Worm (Caenorhabditis elegans) whole organism, young adult: Measurements from ENCODE around the gene Y38A10A.11.
"Not testable (repeated sequence)": the region's sequence is repeated elsewhere in the genome, so short reads cannot be mapped to it uniquely, and the experiment has no call there.

Experiments used
- D2030.7 ChIP-seq: fragments of 200-800 bp; sonication (Bioruptor generic); IDR thresholded peaks from 2 replicates; pipeline ENCODE4 v1.3.6; 2022; ENCODE audit warnings: missing genetic modification reagents, missing genetic modification characterization, missing compliant biosample characterization
- F33H1.4 ChIP-seq: fragments of 200-800 bp; sonication (Bioruptor generic); IDR thresholded peaks from 2 replicates; pipeline ENCODE4 v1.3.6; 2022; ENCODE audit warnings: missing genetic modification reagents, missing genetic modification characterization, missing compliant biosample characterization
- F37B4.10 ChIP-seq: fragments of 200-800 bp; sonication (Bioruptor generic); IDR thresholded peaks from 2 replicates; pipeline ENCODE4 v1.3.6; 2022; ENCODE audit warnings: missing genetic modification characterization, missing compliant biosample characterization
- Y79H2A.3 ChIP-seq: fragments of 200-800 bp; sonication (Bioruptor generic); conservative IDR thresholded peaks from 2 replicates; pipeline ENCODE4 v1.3.6; 2022; ENCODE audit warnings: missing genetic modification reagents, missing genetic modification characterization, missing compliant biosample characterization
- aptf-3 ChIP-seq: fragments of 200-800 bp; sonication (Bioruptor generic); IDR thresholded peaks from 2 replicates; pipeline ENCODE4 v1.3.6; 2022; ENCODE audit warnings: missing genetic modification characterization, missing compliant biosample characterization
- cebp-1 ChIP-seq, 2 experiments: fragments of 200-800 bp in 1 of 2; sonication (Bioruptor generic) in 1 of 2; sonication (generic microtip) in 1 of 2; IDR thresholded peaks in 1 of 2; optimal IDR thresholded peaks in 1 of 2; 2 replicates each; pipeline versions ENCODE4 v1.3.6 to Lab custom; 2017 to 2022; ENCODE audit warnings: missing compliant biosample characterization in 2 of 2, missing genetic modification characterization in 2 of 2, mild to moderate bottlenecking in 1 of 2, missing genetic modification reagents in 1 of 2, moderate library complexity in 1 of 2
- cebp-2 ChIP-seq: fragments of 200-800 bp; sonication (Bioruptor generic); IDR thresholded peaks from 2 replicates; pipeline ENCODE4 v1.3.6; 2022; ENCODE audit warnings: missing genetic modification characterization, missing compliant biosample characterization
- chd-7 ChIP-seq: sonication (generic microtip); optimal IDR thresholded peaks from 2 replicates; lab custom pipeline; 2016; ENCODE audit warnings: mild to moderate bottlenecking, missing genetic modification characterization, moderate library complexity, missing compliant biosample characterization
- dox-1 ChIP-seq: fragments of 200-800 bp; sonication (Bioruptor generic); IDR thresholded peaks from 2 replicates; pipeline ENCODE4 v1.3.6; 2022; ENCODE audit warnings: missing genetic modification reagents, missing genetic modification characterization, missing compliant biosample characterization
- dpl-1 ChIP-seq: fragments of 150-350 bp; optimal IDR thresholded peaks from 2 replicates; lab custom pipeline; 2014; ENCODE audit warnings: missing biosample characterization, missing genetic modification reagents, missing genetic modification characterization
- egl-18 ChIP-seq: fragments of 200-800 bp; sonication (Bioruptor generic); IDR thresholded peaks from 2 replicates; pipeline ENCODE4 v1.3.6; 2022; ENCODE audit warnings: missing genetic modification reagents, missing genetic modification characterization, missing compliant biosample characterization
- egrh-3 ChIP-seq: fragments of 200-800 bp; sonication (Bioruptor generic); IDR thresholded peaks from 2 replicates; pipeline ENCODE4 v1.3.6; 2022; ENCODE audit warnings: missing genetic modification reagents, missing genetic modification characterization, missing compliant biosample characterization
- hmg-1.2 ChIP-seq: fragments of 200-800 bp; sonication (Bioruptor generic); IDR thresholded peaks from 2 replicates; pipeline ENCODE4 v1.3.6; 2022; ENCODE audit warnings: missing genetic modification reagents, missing genetic modification characterization, missing compliant biosample characterization
- hsf-1 ChIP-seq: fragments of 200-800 bp; sonication (Bioruptor generic); IDR thresholded peaks from 2 replicates; pipeline ENCODE4 v1.3.6; 2022; ENCODE audit warnings: missing genetic modification reagents, missing genetic modification characterization, missing compliant biosample characterization
- lin-54 ChIP-seq: fragments of 200-800 bp; sonication (Bioruptor generic); optimal IDR thresholded peaks from 2 replicates; lab custom pipeline; 2018; ENCODE audit warnings: mild to moderate bottlenecking, missing genetic modification characterization, missing compliant biosample characterization
- madf-6 ChIP-seq: fragments of 200-800 bp; sonication (Bioruptor generic); IDR thresholded peaks from 2 replicates; pipeline ENCODE4 v1.3.6; 2022; ENCODE audit warnings: missing genetic modification reagents, missing genetic modification characterization, missing compliant biosample characterization
- madf-8 ChIP-seq: fragments of 200-800 bp; sonication (Bioruptor generic); conservative IDR thresholded peaks from 2 replicates; pipeline ENCODE4 v1.3.6; 2022; ENCODE audit warnings: missing genetic modification reagents, missing genetic modification characterization, missing compliant biosample characterization
- mes-4 ChIP-seq: sonication (generic microtip); optimal IDR thresholded peaks from 2 replicates; lab custom pipeline; 2016; ENCODE audit warnings: missing genotype, missing genetic modification characterization, missing compliant biosample characterization
- nhr-179 ChIP-seq: sonication (generic microtip); optimal IDR thresholded peaks from 2 replicates; lab custom pipeline; 2016; ENCODE audit warnings: mild to moderate bottlenecking, missing genetic modification characterization, missing compliant biosample characterization
- somi-1 ChIP-seq: fragments of 200-800 bp; sonication (Bioruptor generic); optimal IDR thresholded peaks from 2 replicates; lab custom pipeline; 2018; ENCODE audit warnings: mild to moderate bottlenecking, missing genetic modification characterization, missing compliant biosample characterization
- tlf-1 ChIP-seq: fragments of 200-800 bp; sonication (Bioruptor generic); optimal IDR thresholded peaks from 2 replicates; lab custom pipeline; 2018; ENCODE audit warnings: mild to moderate bottlenecking, missing genetic modification characterization, missing compliant biosample characterization
- unc-62 ChIP-seq: fragments of 150-350 bp; optimal IDR thresholded peaks from 2 replicates; lab custom pipeline; 2014; ENCODE audit warnings: missing biosample characterization, missing genetic modification reagents, missing genetic modification characterization
- zfh-2 ChIP-seq: fragments of 200-800 bp; sonication (Bioruptor generic); conservative IDR thresholded peaks from 2 replicates; pipeline ENCODE4 v1.3.6; 2022; ENCODE audit warnings: missing genetic modification reagents, missing genetic modification characterization, missing compliant biosample characterization
- ztf-25 ChIP-seq: fragments of 200-800 bp; sonication (Bioruptor generic); IDR thresholded peaks from 2 replicates; pipeline ENCODE4 v1.3.6; 2022; ENCODE audit warnings: missing genetic modification reagents, missing genetic modification characterization, missing compliant biosample characterization
- ztf-3 ChIP-seq: fragments of 200-800 bp; sonication (Bioruptor generic); optimal IDR thresholded peaks from 2 replicates; lab custom pipeline; 2018; ENCODE audit warnings: mild to moderate bottlenecking, missing genetic modification characterization, missing compliant biosample characterization

Gene Y38A10A.11

DNA sequence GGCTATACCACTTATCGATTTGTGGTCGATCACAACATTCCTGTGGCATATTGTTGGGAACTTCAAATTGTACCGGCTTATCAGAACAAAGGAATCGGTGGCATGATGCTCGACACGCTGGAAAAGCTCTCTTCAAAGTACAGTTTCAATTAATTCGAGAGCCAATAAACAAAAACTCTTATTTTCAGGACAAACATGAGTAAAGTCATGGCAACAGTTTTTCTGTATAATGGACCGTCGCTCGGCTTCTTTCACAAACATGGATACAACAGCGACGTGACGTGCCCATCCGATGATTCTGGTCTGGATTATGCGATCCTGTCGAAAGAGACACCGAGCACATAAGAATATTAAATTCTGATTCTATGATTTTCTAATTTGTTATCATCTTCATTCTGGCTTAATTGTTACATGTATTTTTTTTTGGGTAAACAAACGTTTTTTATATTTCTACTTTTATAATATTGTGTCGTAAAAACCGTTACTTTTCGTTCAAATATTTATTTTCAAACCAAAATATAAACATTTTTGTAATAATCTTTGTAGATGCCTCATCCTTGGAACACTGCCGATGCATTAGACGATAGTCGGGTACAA lies 6.7 kb downstream of the Y38A10A.11 start, which contains the start of gene smut-1:
TSS of gene smut-1 (plus strand) at position 547 of the 597 bp plus-strand sequence.
- TF ChIP-seq cebp-2 (GFP tag; lab: Robert Waterston, UW) (no peak), Y79H2A.3 (GFP tag; lab: Robert Waterston, UW) (no peak), egl-18 (GFP tag; lab: Robert Waterston, UW) (no peak)

DNA sequence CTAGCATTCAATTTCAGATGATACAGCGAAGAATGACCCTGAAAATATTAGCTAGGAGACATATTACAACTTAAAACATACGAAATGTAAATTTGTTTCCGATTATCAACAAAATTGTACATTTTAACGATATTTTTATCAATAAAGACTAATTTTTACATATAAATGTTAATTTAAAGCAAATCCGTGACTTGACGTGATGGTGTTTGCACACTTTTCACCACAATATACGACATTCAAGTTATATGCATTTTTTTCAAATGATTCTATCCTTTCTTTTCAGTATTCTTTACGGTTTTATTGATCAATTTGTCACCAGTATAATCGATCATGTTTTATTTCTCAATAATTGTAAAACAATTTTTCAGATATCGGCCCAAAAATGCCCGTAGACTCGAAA lies 7.5 kb downstream of the Y38A10A.11 start, which contains the start of gene Y38A10A.7:
TSS of gene Y38A10A.7 (plus strand) at position 369 of the 400 bp plus-strand sequence.
- no peak for TF ChIP-seq mes-4 (tag; lab: Kevin White, UChicago)
- no peak for TF ChIP-seq tlf-1
- no peak for TF ChIP-seq lin-54 (GFP tag; lab: Kevin White, UChicago)

- TF ChIP-seq egrh-3 (GFP tag; lab: Robert Waterston, UW) (0 out of 2 replicates have a peak, but pooled peaks have one; percentile 54), F33H1.4 (GFP tag; lab: Robert Waterston, UW) (peak; percentile 57)
Observed at ce11 chrV:6091592-6091991, 11.7 kb downstream of the Y38A10A.11 start.

ce11 chrV:6088977-6089376 lies 14.4 kb downstream of the Y38A10A.11 start:
- peak; percentile 30; the same call in 1 of the 2 replicates for TF ChIP-seq madf-6 (GFP tag; lab: Robert Waterston, UW)
- TF ChIP-seq hsf-1, result peak; percentile 97
- TF ChIP-seq dox-1 (GFP tag; lab: Robert Waterston, UW), result 0 out of 2 replicates have a peak, but pooled peaks have one; percentile 32

- TF ChIP-seq D2030.7 (GFP tag; lab: Robert Waterston, UW) (0 out of 2 replicates have a peak, but pooled peaks have one; percentile 10), dox-1 (GFP tag; lab: Robert Waterston, UW) (peak; percentile 66), hsf-1 (peak; percentile 99), egrh-3 (GFP tag; lab: Robert Waterston, UW) (peak; percentile 65)
- TF ChIP-seq, all 124 proteins: peak for 4; not testable (repeated sequence) for 120
Observed at ce11 chrV:6072190-6072589, 31.1 kb downstream of the Y38A10A.11 start.

ce11 chrV:6071551-6071950 lies 31.8 kb downstream of the Y38A10A.11 start:
- TF ChIP-seq F33H1.4 (GFP tag; lab: Robert Waterston, UW) (peak; percentile 73), egrh-3 (GFP tag; lab: Robert Waterston, UW) (peak; percentile 87; the same call in 1 of the 2 replicates), madf-8 (GFP tag; lab: Robert Waterston, UW) (peak; percentile 41), D2030.7 (GFP tag; lab: Robert Waterston, UW) (peak; percentile 21; the same call in 1 of the 2 replicates)

DNA sequence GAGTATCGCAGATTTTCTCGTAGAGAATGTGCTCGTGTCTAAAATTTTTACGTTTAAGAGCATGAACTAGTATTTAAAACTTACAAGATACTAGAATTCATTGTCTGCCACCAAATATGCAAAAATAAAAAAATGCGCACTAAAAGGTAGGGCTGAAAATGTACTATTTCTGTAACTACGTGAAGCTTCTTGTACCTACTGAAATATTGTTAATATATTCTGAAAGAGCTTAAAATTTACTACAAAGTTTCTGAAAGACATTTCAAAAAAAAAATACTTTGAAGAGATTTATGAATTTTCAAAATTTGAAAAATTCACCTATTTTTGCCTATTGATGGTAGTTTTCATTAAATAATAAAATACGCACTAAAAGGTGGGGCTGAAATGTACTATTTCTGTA lies 33.4 kb downstream of the Y38A10A.11 start, which contains the start of gene fbxa-214:
TSS of gene fbxa-214 (minus strand) at position 101 of the 400 bp plus-strand sequence.
- not testable (repeated sequence) for TF ChIP-seq ztf-3 (GFP tag; lab: Kevin White, UChicago); hmg-1.2; somi-1 (GFP tag; lab: Kevin White, UChicago)

DNA sequence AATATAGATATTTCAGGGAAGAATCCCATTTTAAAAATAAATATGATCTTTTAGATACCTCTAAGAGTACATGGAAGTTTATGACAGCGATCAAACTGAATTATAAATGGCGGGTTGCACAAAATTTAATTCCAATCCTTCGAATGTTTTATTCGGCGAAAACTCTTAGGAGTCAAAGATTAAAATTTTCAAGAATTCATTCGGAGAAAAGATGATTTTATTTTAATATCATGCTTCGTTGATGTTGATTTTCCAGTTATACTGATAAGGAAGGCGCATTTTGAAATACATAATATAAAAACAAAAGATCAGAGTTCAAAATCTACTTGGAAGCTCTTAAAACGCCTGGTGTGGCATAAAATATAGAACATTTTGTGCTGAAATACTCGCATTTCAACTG lies 36.2 kb downstream of the Y38A10A.11 start, which contains the start of gene srh-10:
TSS of gene srh-10 (minus strand) at position 29 of the 400 bp plus-strand sequence.
- TF ChIP-seq F37B4.10 (GFP tag; lab: Robert Waterston, UW) (no peak), unc-62 (GFP tag; lab: Kevin White, UChicago) (no peak), cebp-2 (GFP tag; lab: Robert Waterston, UW) (no peak), madf-8 (GFP tag; lab: Robert Waterston, UW) (no peak), nhr-179 (tag; lab: Kevin White, UChicago) (no peak), hsf-1 (no peak), cebp-1 (GFP tag; IDR thresholded peaks at IDR 0.05; lab: Robert Waterston, UW) (no peak), cebp-1 (tag; optimal IDR thresholded peaks at IDR 0.05; lab: Kevin White, UChicago) (no peak), dpl-1 (no peak), zfh-2 (GFP tag; lab: Robert Waterston, UW) (no peak), aptf-3 (GFP tag; lab: Robert Waterston, UW) (no peak), chd-7 (tag; lab: Kevin White, UChicago) (no peak), ztf-25 (GFP tag; lab: Robert Waterston, UW) (no peak), egrh-3 (GFP tag; lab: Robert Waterston, UW) (no peak), D2030.7 (GFP tag; lab: Robert Waterston, UW) (no peak), dox-1 (GFP tag; lab: Robert Waterston, UW) (no peak)
- TF ChIP-seq, all 124 proteins: peak for 0
